Worm (Caenorhabditis elegans): Measurements from ENCODE around the gene H12C20.7.

- no peak for TF ChIP-seq R02D3.7 (tag; optimal IDR thresholded peaks at IDR 0.05)
- TF ChIP-seq pqm-1 (tag; optimal IDR thresholded peaks at IDR 0.05), result no peak
- no peak for TF ChIP-seq nhr-11 (tag; optimal IDR thresholded peaks at IDR 0.05)
- TF ChIP-seq fos-1 (tag; optimal IDR thresholded peaks at IDR 0.05), result no peak
- no peak for TF ChIP-seq snpc-4 (tag; optimal IDR thresholded peaks at IDR 0.05)
- TF ChIP-seq nhr-23 (tag; optimal IDR thresholded peaks at IDR 0.05), result no peak
- no peak for TF ChIP-seq daf-12 (tag; optimal IDR thresholded peaks at IDR 0.05)
- TF ChIP-seq fkh-10 (GFP tag; optimal IDR thresholded peaks at IDR 0.05), result no peak
- no peak for TF ChIP-seq unc-39 (tag; optimal IDR thresholded peaks at IDR 0.05)
- TF ChIP-seq ama-1 (optimal IDR thresholded peaks at IDR 0.05), result no peak
- no peak for TF ChIP-seq elt-3 (tag; optimal IDR thresholded peaks at IDR 0.05)
- no peak for TF ChIP-seq lin-15B (tag; optimal IDR thresholded peaks at IDR 0.05)
- TF ChIP-seq aly-2 (tag; optimal IDR thresholded peaks at IDR 0.05), result no peak
- TF ChIP-seq lin-39 (tag; optimal IDR thresholded peaks at IDR 0.05), result no peak
Observed at ce11 chrV:11564573-11564972, 8.2 kb downstream of the H12C20.7 start, which contains the start of gene srx-87.
